Worm (Caenorhabditis elegans) whole organism, L4 larva: ENCODE measurements around the gene D1054.5.

Source experiments
- F49E8.2 ChIP-seq: sonication (generic microtip); optimal IDR thresholded peaks from 2 replicates; lab custom pipeline; 2016; ENCODE audit warnings: missing compliant biosample characterization, mild to moderate bottlenecking, missing genetic modification characterization, borderline replicate concordance
- ceh-82 ChIP-seq: sonication (generic microtip); optimal IDR thresholded peaks from 2 replicates; lab custom pipeline; 2017; ENCODE audit warnings: missing biosample characterization, missing genetic modification characterization
- lir-3 ChIP-seq: sonication (generic microtip); optimal IDR thresholded peaks from 2 replicates; lab custom pipeline; 2016; ENCODE audit warnings: mild to moderate bottlenecking, missing genetic modification characterization, missing compliant biosample characterization
- mdt-29 ChIP-seq: fragments of 200-800 bp; sonication (Bioruptor generic); IDR thresholded peaks from 2 replicates; pipeline ENCODE4 v1.3.6; 2022; ENCODE audit warnings: missing genetic modification reagents, missing genetic modification characterization, missing compliant biosample characterization
- nhr-42 ChIP-seq: fragments of 200-800 bp; sonication (Bioruptor generic); IDR thresholded peaks from 2 replicates; pipeline ENCODE4 v1.3.6; 2022; ENCODE audit warnings: missing genetic modification characterization, missing compliant biosample characterization
- saeg-2 ChIP-seq: fragments of 200-800 bp; sonication (Bioruptor generic); IDR thresholded peaks from 2 replicates; pipeline ENCODE4 v1.3.6; 2022; ENCODE audit warnings: missing genetic modification reagents, missing genetic modification characterization, missing compliant biosample characterization
- spr-1 ChIP-seq: sonication (generic microtip); optimal IDR thresholded peaks from 2 replicates; lab custom pipeline; 2016; ENCODE audit warnings: mild to moderate bottlenecking, missing genetic modification characterization, missing compliant biosample characterization

- TF ChIP-seq lir-3 (tag; lab: Kevin White, UChicago) (no peak), saeg-2 (no peak), ceh-82 (no peak), nhr-42 (no peak), spr-1 (tag; lab: Kevin White, UChicago) (no peak), mdt-29 (GFP tag; lab: Robert Waterston, UW) (no peak), F49E8.2 (tag; lab: Kevin White, UChicago) (no peak)
These were observed 25.7 kb downstream of the D1054.5 start, which contains the start of gene F28H7.3 for ce11 chrV:10750630-10751029.
